Worm (Caenorhabditis elegans): ENCODE data around the gene ZK637.4.

ZK637.4 gene

DNA sequence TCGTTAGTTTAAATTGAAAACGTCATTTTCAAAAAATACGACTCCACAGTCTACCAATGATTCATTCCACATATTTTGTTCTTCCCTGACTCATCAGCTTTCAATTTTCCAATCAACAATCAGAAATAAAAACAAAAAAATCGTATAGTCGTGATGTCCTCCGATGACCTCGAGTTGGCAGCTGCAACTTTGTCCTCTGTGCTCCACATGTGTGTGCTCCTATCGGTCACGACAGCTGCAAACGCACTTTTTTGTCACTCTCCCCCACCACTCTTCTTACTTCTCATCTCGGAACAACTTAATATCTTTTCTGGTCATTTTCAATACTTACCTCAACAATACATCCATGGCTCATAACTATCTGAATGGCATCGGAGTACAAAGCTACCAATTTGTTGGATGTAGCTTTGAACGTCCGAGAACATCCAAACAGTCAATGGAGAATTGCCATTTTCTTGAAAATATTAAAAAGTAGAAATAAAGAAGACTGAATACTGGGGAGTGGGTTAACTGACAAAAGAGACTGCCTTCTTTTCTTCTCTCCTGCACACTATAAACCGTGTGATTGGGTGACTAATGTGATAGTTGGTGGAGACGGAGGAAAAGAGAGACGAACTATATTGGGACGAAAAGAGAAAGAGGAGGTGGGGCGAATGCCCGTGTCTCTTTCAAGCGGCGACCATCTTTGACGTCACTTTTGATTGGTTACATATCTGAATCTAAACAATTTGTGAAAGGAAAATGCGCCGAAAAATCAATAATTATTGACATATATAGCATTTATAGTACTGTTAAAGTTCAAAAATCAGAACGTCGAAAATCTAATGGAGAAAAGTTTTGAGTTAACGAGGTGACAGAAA lies 26.4 kb upstream of the ZK637.4 start (continued):
- TF ChIP-seq snpc-4 (tag; optimal IDR thresholded peaks at IDR 0.05) (no peak), unc-62 (GFP tag; optimal IDR thresholded peaks at IDR 0.05) (no peak), unc-130 (tag; optimal IDR thresholded peaks at IDR 0.05) (peak; percentile 2), dsc-1 (tag; optimal IDR thresholded peaks at IDR 0.05) (no peak), unc-86 (tag; optimal IDR thresholded peaks at IDR 0.05) (no peak), elt-2 (tag; optimal IDR thresholded peaks at IDR 0.05) (no peak), nhr-20 (tag; optimal IDR thresholded peaks at IDR 0.05) (peak; percentile 62), pqm-1 (tag; optimal IDR thresholded peaks at IDR 0.05) (no peak), egl-13 (tag; optimal IDR thresholded peaks at IDR 0.05) (no peak), mab-9 (GFP tag; IDR thresholded peaks at IDR 0.05) (no peak), unc-98 (GFP tag; IDR thresholded peaks at IDR 0.05) (no peak), skn-1 (tag; optimal IDR thresholded peaks at IDR 0.05) (peak; percentile 8)

DNA sequence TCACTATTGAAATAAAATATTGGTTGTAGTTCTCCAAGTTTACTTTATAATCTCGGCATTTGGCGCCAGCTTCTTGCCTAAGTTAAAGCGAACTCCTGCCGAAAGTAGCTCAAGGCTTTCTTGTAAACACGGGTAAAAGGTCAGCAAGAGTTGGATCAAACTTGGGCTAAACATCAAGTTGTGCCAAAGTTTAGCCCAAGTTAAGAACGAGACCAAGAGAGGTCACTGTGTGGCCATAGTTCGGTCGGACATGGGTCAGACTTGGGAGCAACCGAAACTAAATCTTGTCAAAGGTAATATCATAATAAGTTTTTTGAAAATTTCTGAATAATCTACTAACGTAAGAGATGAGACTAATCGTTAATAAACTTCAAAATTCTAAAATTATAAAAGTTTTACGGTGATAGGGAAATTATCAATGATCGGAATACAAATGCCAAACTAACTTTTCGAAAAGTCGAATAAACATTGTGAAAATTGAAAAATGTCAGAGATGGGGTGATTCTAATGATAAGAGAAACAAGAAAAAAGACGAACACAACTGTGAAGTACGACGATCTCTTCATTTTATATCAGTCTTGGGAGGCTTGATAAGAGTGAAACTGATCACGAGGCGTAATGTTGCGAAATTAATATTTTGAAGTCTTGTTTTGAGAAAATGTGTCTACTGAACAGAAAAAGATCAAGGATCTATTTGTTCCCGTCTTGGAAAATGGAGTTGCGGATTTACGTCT lies 25.5 kb upstream of the ZK637.4 start:
- TF ChIP-seq zip-4 (GFP tag; optimal IDR thresholded peaks at IDR 0.05) (peak; percentile 44), pqm-1 (tag; optimal IDR thresholded peaks at IDR 0.05) (peak; percentile 77), dpl-1 (GFP tag; optimal IDR thresholded peaks at IDR 0.05) (peak in 2 of 3 experiments; percentile 2 to 18), elt-3 (tag; optimal IDR thresholded peaks at IDR 0.05) (peak in 5 of 6 experiments; percentile 57 to 90 (median 70)), lin-14 (GFP tag; optimal IDR thresholded peaks at IDR 0.05) (peak; percentile 74), lir-3 (tag; optimal IDR thresholded peaks at IDR 0.05; ENCODE audit: poor library complexity) (peak; percentile 7), efl-1 (optimal IDR thresholded peaks at IDR 0.05) (no peak), efl-1 (GFP tag; optimal IDR thresholded peaks at IDR 0.05 in 1 of 2) (peak; percentile 5 to 86), elt-2 (tag; optimal IDR thresholded peaks at IDR 0.05) (peak; percentile 88), blmp-1 (tag; optimal IDR thresholded peaks at IDR 0.05) (peak; percentile 87), nhr-85 (tag) (peak; percentile 82), lin-15B (tag; optimal IDR thresholded peaks at IDR 0.05) (no peak), dsc-1 (tag; optimal IDR thresholded peaks at IDR 0.05) (no peak), snu-23 (GFP tag; optimal IDR thresholded peaks at IDR 0.05) (peak; percentile 42), nhr-71 (tag; optimal IDR thresholded peaks at IDR 0.05) (peak; percentile 69), nhr-90 (tag; optimal IDR thresholded peaks at IDR 0.05; ENCODE audit: poor library complexity) (peak; percentile 40), lsy-2 (tag; optimal IDR thresholded peaks at IDR 0.05) (peak; percentile 8 to 49), swsn-7 (tag; optimal IDR thresholded peaks at IDR 0.05) (no peak), aly-2 (tag; optimal IDR thresholded peaks at IDR 0.05) (no peak), skn-1 (tag; optimal IDR thresholded peaks at IDR 0.05) (peak; percentile 46), lin-35 (GFP tag; optimal IDR thresholded peaks at IDR 0.05) (peak in 1 of 2 experiments; percentile 70), fkh-10 (GFP tag; optimal IDR thresholded peaks at IDR 0.05) (no peak), fkh-8 (tag; optimal IDR thresholded peaks at IDR 0.05) (no peak), mep-1 (tag; optimal IDR thresholded peaks at IDR 0.05) (peak; percentile 6), mdl-1 (tag; optimal IDR thresholded peaks at IDR 0.05) (peak in 1 of 2 experiments; percentile 6), pax-3 (tag; optimal IDR thresholded peaks at IDR 0.05) (no peak), hpl-2 (GFP tag; optimal IDR thresholded peaks at IDR 0.05) (peak; percentile 39), nhr-19 (GFP tag; conservative IDR thresholded peaks at IDR 0.05) (peak; percentile 24; the same call in 1 of the 2 replicates), nhr-84 (tag; optimal IDR thresholded peaks at IDR 0.05) (no peak), nhr-20 (tag; optimal IDR thresholded peaks at IDR 0.05) (peak; percentile 74)

Data from whole organism, L1 larva.